Fruit fly (Drosophila melanogaster) whole organism, prepupa: ENCODE data around the gene NPF.

Source experiments
- Gug ChIP-seq: fragments of 200-800 bp; sonication (Bioruptor generic); IDR thresholded peaks from 2 replicates; pipeline ENCODE4 v1.3.6; 2022; ENCODE audit warnings: missing biosample characterization, missing genetic modification characterization
- spab ChIP-seq: fragments of 200-800 bp; sonication (Bioruptor generic); optimal IDR thresholded peaks from 2 replicates; lab custom pipeline; 2017; ENCODE audit warnings: missing biosample characterization, mild to moderate bottlenecking, missing genetic modification characterization, missing genetic modification reagents

dm6 chr3R:16624750-16625549 lies 15.9 kb downstream of the NPF start, which contains the start of gene Fas1:
- TF ChIP-seq spab (GFP tag; lab: Kevin White, UChicago) (no peak), Gug (GFP tag; lab: Robert Waterston, UW) (no peak)
